Worm (Caenorhabditis elegans): ENCODE measurements around the gene K11D12.12.

ce11 chrV:5098925-5099324 lies 46.9 kb downstream of the K11D12.12 start, which contains the start of gene unc-46:
- TF ChIP-seq fkh-10 (GFP tag; optimal IDR thresholded peaks at IDR 0.05) (no peak), lin-39 (tag; optimal IDR thresholded peaks at IDR 0.05) (no peak), ceh-20 (GFP tag; IDR thresholded peaks at IDR 0.05) (no peak), unc-130 (GFP tag; optimal IDR thresholded peaks at IDR 0.05) (no peak), ceh-82 (tag; optimal IDR thresholded peaks at IDR 0.05) (no peak), nhr-28 (tag; optimal IDR thresholded peaks at IDR 0.05) (no peak), attf-4 (tag; optimal IDR thresholded peaks at IDR 0.05) (no peak), D1046.2 (GFP tag; IDR thresholded peaks at IDR 0.05) (no peak)
